Fruit fly (Drosophila melanogaster) ovary, adult (tissue): ENCODE measurements around the gene CG13078.

ENCODE experiments used
- CG17801 ChIP-seq: fragments of 200-800 bp; optimal IDR thresholded peaks from 2 replicates; lab custom pipeline; 2019; ENCODE audit warnings: missing biosample characterization, mild to moderate bottlenecking, missing genetic modification characterization, moderate library complexity; ENCODE audit not compliant: partially characterized antibody

CG13078 gene

DNA sequence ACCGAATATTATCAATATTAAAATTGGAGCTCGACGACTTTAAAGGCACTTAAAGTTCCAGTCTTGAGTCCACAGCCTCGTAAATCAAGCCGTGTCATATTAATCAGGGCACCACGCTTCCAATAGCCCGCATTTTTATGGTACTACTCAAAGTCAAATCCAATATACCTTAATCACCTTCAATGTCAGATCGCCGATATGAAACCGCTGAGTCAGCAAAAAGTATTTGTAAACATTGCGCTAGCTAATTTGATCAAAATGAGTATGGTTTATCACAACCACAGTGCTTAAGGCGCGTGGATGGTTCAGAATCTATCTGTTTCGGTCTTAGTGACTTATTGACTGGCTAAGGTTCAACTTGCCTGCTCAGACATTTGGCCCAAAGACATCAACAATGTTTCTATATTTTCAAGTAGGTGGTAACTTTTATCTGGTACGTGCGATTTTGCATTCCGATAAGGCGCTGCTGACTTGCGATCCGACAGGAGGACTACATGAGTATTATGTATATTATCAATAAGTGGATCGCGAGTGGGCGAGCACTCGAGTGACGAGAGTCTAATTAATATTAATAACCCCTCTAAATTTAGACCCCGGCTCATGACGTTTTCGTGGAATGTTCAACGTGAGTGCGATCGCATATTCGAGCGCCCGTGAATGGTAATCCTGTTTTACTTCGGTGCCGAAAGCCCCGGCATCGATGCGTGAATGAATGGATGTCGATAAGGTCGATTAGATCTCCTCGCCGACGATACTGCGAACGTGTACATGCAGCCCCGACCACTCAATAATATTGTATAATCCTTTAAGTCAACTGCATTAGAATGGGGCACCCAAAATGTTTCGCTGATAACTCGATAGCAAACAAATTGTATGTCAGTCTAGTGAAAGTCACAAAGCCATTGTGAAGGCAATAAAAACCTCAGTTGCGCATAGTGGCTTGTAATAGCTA is at the start of gene CG13078:
CG13078 (plus strand) TSS at position 902 of the 952 bp plus-strand sequence.
- TF ChIP-seq CG17801: no peak

DNA sequence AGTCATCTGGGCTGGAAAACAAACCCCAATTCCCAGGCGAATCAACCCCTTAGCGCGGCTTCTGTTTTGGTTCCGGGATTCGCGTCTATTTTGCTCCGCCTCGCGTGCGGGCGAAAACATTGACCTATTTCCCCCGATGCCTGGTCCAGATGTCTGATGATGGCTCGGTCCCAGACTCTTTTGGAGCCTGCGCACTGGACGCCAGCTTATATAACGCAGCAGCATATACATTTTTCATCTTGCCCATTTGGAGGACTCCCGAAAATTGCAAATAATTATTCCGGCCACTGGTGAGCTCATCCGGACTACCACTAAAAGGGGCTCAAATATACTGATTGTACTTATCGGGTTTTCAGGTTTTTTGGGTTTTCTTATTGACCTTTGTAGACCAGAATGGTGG is 47.7 kb upstream of the CG13078 start:
- TF ChIP-seq CG17801: no peak

DNA sequence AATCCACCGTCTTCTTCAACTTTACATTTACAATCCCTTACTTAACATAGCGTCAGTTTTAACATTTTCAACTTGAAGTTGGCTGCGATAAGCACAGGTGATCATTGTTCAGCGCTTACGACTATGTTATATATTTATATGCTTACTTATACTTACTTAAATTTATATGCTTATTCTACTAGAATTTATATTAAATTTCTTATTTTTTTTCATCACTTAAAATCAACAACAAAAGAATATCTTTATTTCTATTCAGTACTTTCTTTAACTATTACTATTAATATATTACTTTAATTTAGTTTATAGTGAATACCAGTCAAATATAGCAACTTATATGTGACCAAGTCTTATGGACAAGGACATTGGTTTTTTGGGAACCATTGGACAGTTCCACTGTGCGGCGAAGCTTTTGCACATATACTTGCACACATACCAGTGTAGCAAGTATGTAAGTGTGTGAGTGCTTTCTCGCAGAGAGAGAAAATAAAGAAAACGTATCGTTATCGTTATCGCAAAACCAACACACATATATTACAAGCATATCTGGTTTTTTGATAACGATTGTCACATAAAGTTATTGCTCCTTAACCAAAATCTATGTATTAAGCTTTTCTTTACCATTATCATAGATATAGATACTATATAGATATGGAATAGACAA is 46.4 kb upstream of the CG13078 start, which contains the start of gene Hasp:
Hasp (minus strand) TSS at position 51 of the 661 bp plus-strand sequence.
- no peak for TF ChIP-seq CG17801

DNA sequence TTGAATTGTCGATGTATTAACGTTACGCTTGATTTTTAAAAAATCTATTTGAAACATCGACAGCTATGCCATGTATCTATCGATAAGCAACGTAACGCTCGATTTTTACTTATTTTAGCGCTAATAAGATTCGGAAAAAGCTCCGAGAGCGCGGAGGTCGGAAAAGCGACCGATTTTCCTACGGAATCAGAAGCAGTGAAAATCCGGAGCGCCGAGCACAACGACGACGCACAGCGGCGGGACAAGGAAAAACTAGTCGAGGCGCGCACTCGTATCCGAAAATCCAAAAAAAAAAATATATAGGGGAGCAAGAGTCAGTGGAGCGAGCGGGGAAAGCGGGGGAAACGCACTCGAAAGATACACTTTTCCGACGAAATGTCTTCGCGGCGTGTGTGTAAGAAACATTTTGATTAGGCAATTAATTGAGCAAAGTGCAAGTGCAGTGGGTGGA is 45.1 kb upstream of the CG13078 start, which contains the start of gene CG10132:
CG10132 (plus strand) TSS at position 189 of the 451 bp plus-strand sequence.
- TF ChIP-seq CG17801: no peak

DNA sequence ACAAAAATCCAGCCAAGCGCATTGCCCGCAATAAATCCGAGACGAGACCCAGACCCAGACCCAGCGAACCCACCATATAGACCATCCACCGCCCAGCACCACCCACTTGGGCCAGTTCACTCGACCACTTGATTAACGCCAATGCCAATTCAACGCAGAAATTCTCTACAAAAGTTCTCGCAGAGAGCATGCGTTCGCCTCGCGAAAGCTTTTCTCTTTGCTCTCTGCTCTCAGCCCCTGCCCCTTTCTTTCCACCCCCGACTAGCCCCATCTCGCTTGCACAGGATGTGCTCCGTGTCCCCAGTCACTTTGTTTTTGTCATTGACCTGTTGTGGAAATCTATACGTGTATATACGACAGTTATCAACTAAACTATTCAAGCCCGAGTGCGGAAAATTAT is 44.1 kb upstream of the CG13078 start:
- TF ChIP-seq CG17801: no peak

DNA sequence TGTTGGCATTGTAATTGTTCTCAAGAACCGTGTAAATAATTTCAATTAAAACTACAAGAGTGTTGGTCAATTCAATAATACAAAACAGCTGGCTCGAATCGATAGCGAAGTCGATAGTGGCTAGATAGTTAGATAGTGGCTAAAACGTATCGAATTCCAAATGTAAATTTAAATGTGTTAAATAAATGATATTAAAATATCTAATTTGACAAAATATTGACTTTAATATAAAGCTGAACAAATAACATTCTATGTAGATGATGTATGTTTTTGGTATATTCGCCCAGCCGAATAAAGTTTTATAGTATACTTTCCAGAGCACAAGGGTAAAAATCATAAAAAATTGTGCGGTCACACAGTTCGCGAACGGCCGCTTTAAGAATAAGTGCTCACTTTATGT is 37.4 kb upstream of the CG13078 start, which contains the start of the genes Dpm1 and CG10137:
Dpm1 (minus strand) TSS at position 53 of the 400 bp plus-strand sequence.
CG10137 (plus strand) TSS at position 371 of the 400 bp plus-strand sequence.
- peak; percentile 57 for TF ChIP-seq CG17801

DNA sequence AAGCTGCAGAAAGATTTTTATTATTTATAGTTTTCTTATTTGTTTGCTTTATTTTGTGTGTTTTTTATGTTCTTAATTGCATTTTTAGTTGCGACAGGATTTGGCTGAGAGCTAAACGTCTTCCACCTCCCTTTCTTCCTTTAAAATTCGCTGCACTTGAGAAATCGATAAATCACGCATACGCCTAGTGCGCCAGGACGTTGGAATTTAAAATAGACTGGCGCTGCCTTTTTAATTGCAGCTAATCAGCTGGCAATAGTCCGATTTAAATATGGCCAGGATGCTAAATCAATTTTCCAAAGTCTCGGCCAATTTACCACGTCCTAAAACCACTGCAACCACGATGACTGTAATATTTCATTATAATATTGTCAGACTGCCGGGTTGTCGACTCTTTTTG is 36.9 kb upstream of the CG13078 start:
- TF ChIP-seq CG17801: no peak

DNA sequence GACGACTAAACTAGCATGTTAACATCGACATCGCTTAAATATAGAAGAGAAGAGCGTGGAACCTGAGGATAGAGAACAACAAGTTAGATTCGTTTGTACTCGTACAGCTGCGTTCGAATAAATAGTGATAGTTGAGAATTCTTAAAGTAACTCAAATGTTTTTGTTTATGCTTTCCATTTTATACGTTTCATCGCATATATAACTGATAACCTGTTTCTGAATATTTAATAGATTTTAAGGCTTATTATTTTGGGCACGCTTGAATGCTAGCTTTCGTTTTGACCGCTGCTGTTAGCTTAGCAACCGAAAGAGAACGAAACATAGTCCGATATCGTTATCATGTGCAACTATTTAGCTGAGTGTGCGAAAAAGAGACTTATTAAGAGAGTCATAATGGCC is 35.4 kb upstream of the CG13078 start:
- TF ChIP-seq CG17801: peak; percentile 99

DNA sequence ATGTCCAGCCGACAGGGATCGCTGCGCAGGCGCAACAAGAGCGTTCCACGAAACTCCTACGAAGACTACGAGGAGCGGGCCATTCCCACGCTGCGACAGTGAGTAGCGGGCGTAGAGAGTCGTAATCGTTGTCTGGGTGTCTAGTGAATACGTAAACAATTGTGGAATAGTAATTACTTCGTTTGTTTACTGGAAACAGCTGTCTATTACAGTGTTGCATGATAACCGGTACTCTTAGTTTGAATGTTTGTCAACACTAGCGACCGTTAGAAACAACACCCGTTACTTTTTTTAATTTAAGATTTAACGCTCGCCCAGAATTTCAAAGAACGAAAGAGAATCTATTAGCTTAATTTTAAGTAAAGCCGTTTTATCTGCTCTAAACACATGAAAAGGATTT is 33.6 kb upstream of the CG13078 start, which contains the start of gene CG10165:
CG10165 (minus strand) TSS at position 214 of the 400 bp plus-strand sequence.
- TF ChIP-seq CG17801: peak; percentile 20

DNA sequence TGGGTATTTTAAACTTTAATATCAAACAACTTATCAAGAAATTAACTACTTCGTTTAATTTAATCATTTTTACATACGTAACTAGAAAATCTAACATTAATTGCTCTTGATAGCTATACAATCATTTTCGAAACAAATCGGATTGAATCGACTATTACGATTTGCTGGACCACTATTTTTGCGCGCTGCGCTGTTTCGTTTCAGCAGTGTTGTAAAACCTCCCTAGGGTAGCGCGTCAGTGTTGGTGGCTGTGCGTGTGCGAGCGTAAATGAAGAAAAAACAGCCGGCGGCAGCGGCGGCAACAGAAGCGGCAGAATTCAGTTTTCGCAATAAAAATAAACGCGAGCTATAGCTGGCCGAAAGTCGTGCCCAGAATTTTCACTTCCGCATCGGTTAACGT is 30.5 kb upstream of the CG13078 start, which contains the start of gene CG33116:
CG33116 (plus strand) TSS at position 233 of the 400 bp plus-strand sequence.
- peak; percentile 80 for TF ChIP-seq CG17801

DNA sequence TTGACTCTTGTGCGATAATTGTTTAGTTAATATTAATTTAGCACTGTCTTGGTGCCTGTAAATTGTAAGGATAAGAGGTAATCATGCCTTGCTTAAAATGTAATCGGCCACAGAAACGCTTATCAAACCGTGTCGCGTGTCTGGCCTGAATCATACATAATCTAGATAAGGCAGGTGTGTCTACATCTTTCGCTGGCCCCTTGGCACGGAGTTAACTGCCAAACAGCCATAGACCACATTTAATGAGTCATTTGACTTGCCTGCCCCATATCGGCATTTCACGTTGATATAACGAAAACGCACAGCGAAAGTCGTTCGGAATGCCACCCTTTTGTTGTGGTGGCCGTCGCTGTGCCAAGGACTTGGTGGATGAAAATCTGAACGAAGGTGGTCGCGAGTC is 28.5 kb upstream of the CG13078 start, which contains the start of gene CG31697:
CG31697 (plus strand) TSS at position 215 of the 400 bp plus-strand sequence.
- TF ChIP-seq CG17801: no peak

DNA sequence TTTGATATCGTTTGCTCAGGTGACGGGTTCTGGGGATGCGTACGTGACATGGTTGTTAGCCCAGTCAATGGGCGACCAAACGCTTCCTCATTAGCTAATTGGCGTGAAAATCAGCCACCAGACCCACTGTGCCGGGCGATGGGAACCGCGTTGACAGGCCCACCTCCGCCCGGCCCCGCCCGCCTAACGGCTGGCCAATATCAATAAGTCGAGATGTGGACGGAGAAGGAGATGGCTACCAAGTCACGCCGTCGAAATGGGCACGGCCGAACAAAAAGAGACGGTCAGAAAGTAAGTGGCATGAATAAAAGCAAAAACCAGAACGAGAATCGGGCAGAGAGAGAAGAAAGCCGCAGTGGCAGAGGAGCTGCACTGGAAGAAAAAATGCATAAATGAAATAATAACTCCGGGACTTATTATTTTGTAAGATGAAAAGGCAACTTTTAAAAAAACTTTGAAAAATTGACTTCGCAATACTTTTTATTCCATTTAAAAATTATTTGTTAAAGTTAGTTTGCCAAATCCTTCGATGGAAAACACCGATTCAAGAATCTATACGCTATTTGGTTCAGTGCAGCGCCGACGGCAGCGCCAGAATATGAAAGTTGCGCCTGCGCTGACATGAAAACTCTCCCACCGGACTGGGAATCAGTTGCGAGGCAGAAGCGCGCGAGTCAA is 25.8 kb upstream of the CG13078 start, which contains the start of gene CG13082:
CG13082 (plus strand) TSS at position 647 of the 678 bp plus-strand sequence.
- TF ChIP-seq CG17801: no peak

DNA sequence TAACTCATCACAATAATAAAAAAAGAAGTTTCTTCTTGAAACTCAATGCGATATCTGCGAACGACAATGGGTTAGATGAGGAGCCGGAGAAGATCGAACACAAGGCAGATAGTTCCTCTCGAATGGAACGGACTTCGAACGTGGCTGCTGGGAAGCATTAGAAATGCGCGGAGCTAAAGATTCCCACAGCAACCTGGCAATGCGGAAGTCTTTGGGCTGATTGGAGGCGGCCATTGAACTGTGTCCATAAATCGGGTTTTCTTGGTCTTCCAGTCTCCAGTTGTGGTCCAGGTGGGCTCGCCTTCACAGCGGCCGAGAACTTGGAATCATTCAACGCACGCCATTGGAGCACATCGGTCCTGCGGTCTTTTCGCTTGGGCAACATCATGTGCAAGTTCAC is 23.4 kb upstream of the CG13078 start, which contains the start of gene CG13081:
CG13081 (plus strand) TSS at position 301 of the 400 bp plus-strand sequence.
- TF ChIP-seq CG17801: no peak

DNA sequence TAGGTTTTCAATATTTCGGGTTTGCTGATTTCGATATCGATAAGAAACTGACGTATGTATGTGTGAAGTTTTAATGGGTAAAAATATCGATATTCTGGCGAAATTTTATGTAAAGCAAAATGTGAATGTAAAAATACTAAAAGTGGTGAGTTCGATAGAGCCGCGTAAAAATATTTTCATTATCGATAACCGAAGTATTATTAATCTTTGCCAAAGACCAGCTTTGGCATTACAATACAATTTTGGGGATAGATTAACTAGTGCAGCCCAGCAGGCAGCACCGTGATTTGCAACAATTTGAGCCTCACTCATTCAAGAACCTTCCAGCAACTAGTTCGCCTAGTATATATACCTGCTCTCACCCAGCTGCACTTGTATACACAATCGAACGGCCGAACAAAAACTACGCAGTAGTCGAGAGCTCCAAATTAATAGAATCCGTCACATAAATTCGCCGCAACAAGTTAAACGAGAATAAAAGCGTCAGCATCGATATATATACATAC is 21.4 kb upstream of the CG13078 start:
- no peak for TF ChIP-seq CG17801

DNA sequence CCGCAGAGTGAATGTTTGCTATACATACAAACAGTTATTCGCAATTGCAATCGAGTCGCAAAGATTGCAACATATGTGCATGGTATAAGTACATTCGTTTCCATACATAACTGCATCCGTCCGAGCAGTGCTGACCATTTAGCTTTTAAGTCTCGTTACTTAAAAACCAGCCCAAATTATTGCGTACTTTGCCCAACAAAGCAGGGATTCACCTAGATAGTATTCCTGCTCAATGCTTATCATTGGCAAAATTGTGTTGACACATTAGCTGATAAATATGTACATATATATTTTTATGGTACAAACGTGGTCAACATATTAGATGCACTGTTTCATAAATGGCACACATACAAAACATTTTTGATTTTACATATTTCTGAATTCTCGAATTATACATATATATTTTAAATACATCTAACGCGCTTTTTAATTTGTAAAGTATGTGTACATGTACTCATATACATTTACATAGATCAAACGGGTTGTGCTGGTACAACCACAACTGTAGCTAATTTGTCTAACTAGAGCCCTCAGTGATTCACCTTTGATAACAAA is 20.6 kb upstream of the CG13078 start:
- no peak for TF ChIP-seq CG17801
